Worm (Caenorhabditis elegans): ENCODE results near the gene ZK546.2.

DNA sequence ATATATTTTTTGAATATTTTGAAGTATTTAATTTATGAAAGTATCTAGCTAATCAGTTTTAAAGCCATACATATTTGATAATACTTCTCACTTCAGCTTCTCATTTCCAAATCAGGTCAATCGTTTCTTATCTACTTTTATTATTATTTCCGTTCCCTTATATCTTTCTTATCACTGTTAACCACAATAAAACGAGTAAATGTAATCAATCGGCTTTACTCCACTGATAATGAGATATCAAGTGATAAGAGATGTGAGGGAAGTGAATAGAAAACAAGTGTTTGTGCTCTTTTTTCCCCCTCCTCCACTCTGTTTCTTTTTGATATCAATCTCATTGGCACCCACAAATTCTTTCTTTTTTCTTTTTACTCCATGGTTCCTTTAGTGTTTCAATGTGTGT lies 20.7 kb downstream of the ZK546.2 start:
- TF ChIP-seq unc-62 (GFP tag; optimal IDR thresholded peaks at IDR 0.05): no peak
- TF ChIP-seq M03D4.4 (tag; optimal IDR thresholded peaks at IDR 0.05): no peak
- no peak for TF ChIP-seq lin-13 (tag; optimal IDR thresholded peaks at IDR 0.05)
- no peak for TF ChIP-seq nhr-12 (tag; optimal IDR thresholded peaks at IDR 0.05)
- no peak for TF ChIP-seq blmp-1 (tag; optimal IDR thresholded peaks at IDR 0.05)
- no peak for TF ChIP-seq nhr-76 (tag; optimal IDR thresholded peaks at IDR 0.05)

Data from whole organism, mixed stage, embryonic.